Worm (Caenorhabditis elegans) whole organism, young adult: ENCODE results near the gene clec-234.

Experiments used
- him-1 ChIP-seq: sonication (generic microtip); optimal IDR thresholded peaks from 2 replicates; lab custom pipeline; 2016; ENCODE audit warnings: missing genotype, missing genetic modification reagents, missing genetic modification characterization, missing compliant biosample characterization
- nfya-2 ChIP-seq: fragments of 200-800 bp; sonication (Bioruptor generic); IDR thresholded peaks from 2 replicates; pipeline ENCODE4 v1.3.6; 2022; ENCODE audit warnings: missing genetic modification reagents, missing genetic modification characterization, missing compliant biosample characterization
- pha-4 ChIP-seq: fragments of 150-350 bp; sonication (generic microtip); optimal IDR thresholded peaks from 2 replicates; lab custom pipeline; 2014; ENCODE audit warnings: missing biosample characterization, missing genetic modification reagents, missing genetic modification characterization
- rcor-1 ChIP-seq: fragments of 200-800 bp; sonication (Bioruptor generic); IDR thresholded peaks from 2 replicates; pipeline ENCODE4 v1.3.6; 2022; ENCODE audit warnings: missing genetic modification reagents, missing genetic modification characterization, missing compliant biosample characterization
- snpc-4 ChIP-seq, 5 experiments: fragments of 150-350 bp in 1 of 5; sonication (generic microtip) in 4 of 5; optimal IDR thresholded peaks; 2 replicates each; lab custom pipeline; 2014 to 2018; ENCODE audit warnings: missing genetic modification characterization in 5 of 5, missing biosample characterization in 3 of 5, antibody characterized with exemption in 2 of 5, mild to moderate bottlenecking in 2 of 5, missing compliant biosample characterization in 2 of 5, missing genotype in 2 of 5, moderate library complexity in 2 of 5, missing genetic modification reagents in 1 of 5
- tlf-1 ChIP-seq: fragments of 200-800 bp; sonication (Bioruptor generic); optimal IDR thresholded peaks from 2 replicates; lab custom pipeline; 2018; ENCODE audit warnings: mild to moderate bottlenecking, missing genetic modification characterization, missing compliant biosample characterization
- ztf-18 ChIP-seq: sonication (generic microtip); optimal IDR thresholded peaks from 2 replicates; lab custom pipeline; 2016; ENCODE audit warnings: missing genotype, mild to moderate bottlenecking, missing genetic modification characterization, missing compliant biosample characterization
- ztf-28 ChIP-seq: fragments of 200-800 bp; sonication (Bioruptor generic); IDR thresholded peaks from 2 replicates; pipeline ENCODE4 v1.3.6; 2022; ENCODE audit warnings: missing genetic modification reagents, missing genetic modification characterization, missing compliant biosample characterization

DNA sequence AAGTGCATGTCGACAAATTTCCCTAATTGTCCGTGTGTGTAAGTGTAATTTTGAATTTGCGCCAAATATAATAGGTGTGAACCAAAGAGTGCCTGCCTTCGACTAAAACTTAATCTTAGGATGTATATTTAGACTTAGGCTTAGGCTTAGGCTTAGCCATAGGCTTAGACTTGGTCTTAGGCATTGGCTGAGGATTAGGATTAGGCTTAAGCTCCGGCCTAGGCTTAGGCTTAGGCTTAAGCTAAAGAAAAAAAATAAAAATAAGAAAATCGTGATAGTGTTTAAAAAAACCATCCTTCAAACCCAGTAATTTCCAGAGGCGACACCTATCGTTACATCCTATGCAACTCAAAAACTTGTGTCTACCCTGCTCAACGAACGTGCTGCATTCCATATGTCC is 12.8 kb upstream of the clec-234 start:
- TF ChIP-seq rcor-1 (GFP tag; lab: Robert Waterston, UW) (no peak), pha-4 (tag; lab: Kevin White, UChicago) (no peak), ztf-28 (GFP tag; lab: Robert Waterston, UW) (no peak), ztf-18 (no peak), nfya-2 (GFP tag; lab: Robert Waterston, UW) (no peak), tlf-1 (no peak), snpc-4 (GFP tag; optimal IDR thresholded peaks at IDR 0.05; lab: Kevin White, UChicago) (no peak), snpc-4 (tag; optimal IDR thresholded peaks at IDR 0.05; lab: Kevin White, UChicago) (no peak), him-1 (tag; lab: Kevin White, UChicago) (no peak)
